Fruit fly (Drosophila melanogaster) whole organism, embryonic: Measurements from ENCODE around the gene Nepl13.
A peak's percentile ranks its signal among the peaks of the same experiment; 100 is the strongest.

ENCODE experiments used
- Aef1 ChIP-seq: fragments of 200-800 bp; sonication (Bioruptor generic); IDR thresholded peaks from 3 replicates; pipeline ENCODE4 v1.3.6; 2022; ENCODE audit warnings: missing biosample characterization, missing genetic modification characterization
- Asciz ChIP-seq: fragments of 200-800 bp; sonication (Bioruptor generic); optimal IDR thresholded peaks from 2 replicates; lab custom pipeline; 2017; ENCODE audit warnings: missing biosample characterization, mild to moderate bottlenecking, missing genetic modification characterization, missing genetic modification reagents
- Bgb ChIP-seq: fragments of 200-800 bp; sonication (Bioruptor generic); IDR thresholded peaks from 2 replicates; pipeline ENCODE4 v1.3.6; 2022; ENCODE audit warnings: missing biosample characterization, missing genetic modification characterization; ENCODE audit not compliant: partially characterized antibody
- CG13287 ChIP-seq: fragments of 200-800 bp; sonication (Bioruptor generic); IDR thresholded peaks from 2 replicates; pipeline ENCODE4 v1.3.6; 2022; ENCODE audit warnings: missing biosample characterization, missing genetic modification characterization; ENCODE audit not compliant: partially characterized antibody
- CG13775 ChIP-seq: fragments of 200-800 bp; sonication (Bioruptor generic); optimal IDR thresholded peaks from 3 replicates; lab custom pipeline; 2017; ENCODE audit warnings: missing biosample characterization, mild to moderate bottlenecking, missing genetic modification characterization
- CG14860 ChIP-seq: fragments of 200-800 bp; sonication (Bioruptor generic); IDR thresholded peaks from 3 replicates; pipeline ENCODE4 v1.3.6; 2022; ENCODE audit warnings: missing biosample characterization, missing genetic modification characterization; ENCODE audit not compliant: partially characterized antibody
- CG17361 ChIP-seq: fragments of 200-800 bp; sonication (Bioruptor generic); IDR thresholded peaks from 3 replicates; pipeline ENCODE4 v1.3.6; 2022; ENCODE audit warnings: missing biosample characterization, missing genetic modification characterization
- CG2199 ChIP-seq: fragments of 200-800 bp; sonication (Bioruptor generic); IDR thresholded peaks from 3 replicates; pipeline ENCODE4 v1.3.6; 2022; ENCODE audit warnings: missing biosample characterization, missing genetic modification characterization
- CG2712 ChIP-seq: fragments of 200-800 bp; optimal IDR thresholded peaks from 3 replicates; lab custom pipeline; 2019; ENCODE audit warnings: missing biosample characterization, mild to moderate bottlenecking, missing genetic modification characterization, moderate library complexity
- CG32767 ChIP-seq: fragments of 200-800 bp; sonication (Bioruptor generic); IDR thresholded peaks from 2 replicates; pipeline ENCODE4 v1.3.6; 2022; ENCODE audit warnings: missing biosample characterization, missing genetic modification characterization
- CG3281 ChIP-seq: fragments of 200-800 bp; sonication (Bioruptor generic); optimal IDR thresholded peaks from 3 replicates; lab custom pipeline; 2017; ENCODE audit warnings: missing biosample characterization, mild to moderate bottlenecking, missing genetic modification characterization
- CG34224 ChIP-seq: fragments of 200-800 bp; sonication (Bioruptor generic); IDR thresholded peaks from 3 replicates; pipeline ENCODE4 v1.3.6; 2022; ENCODE audit warnings: missing biosample characterization, missing genetic modification characterization; ENCODE audit not compliant: partially characterized antibody
- CG34376 ChIP-seq: fragments of 200-800 bp; sonication (Bioruptor generic); optimal IDR thresholded peaks from 2 replicates; lab custom pipeline; 2018; ENCODE audit warnings: missing biosample characterization, mild to moderate bottlenecking, missing genetic modification characterization
- CG3847 ChIP-seq: fragments of 200-800 bp; sonication (Bioruptor generic); IDR thresholded peaks from 2 replicates; pipeline ENCODE4 v1.3.6; 2022; ENCODE audit warnings: missing biosample characterization, missing genetic modification characterization
- CG42726 ChIP-seq: fragments of 200-800 bp; sonication (Bioruptor generic); IDR thresholded peaks from 2 replicates; pipeline ENCODE4 v1.3.6; 2022; ENCODE audit warnings: missing biosample characterization, missing genetic modification characterization; ENCODE audit not compliant: partially characterized antibody
- CG4360 ChIP-seq: fragments of 200-800 bp; sonication (Bioruptor generic); IDR thresholded peaks from 2 replicates; pipeline ENCODE4 v1.3.6; 2022; ENCODE audit warnings: missing biosample characterization, missing genetic modification characterization
- CG4617 ChIP-seq: fragments of 200-800 bp; sonication (Bioruptor generic); optimal IDR thresholded peaks from 3 replicates; lab custom pipeline; 2016; ENCODE audit warnings: missing biosample characterization, missing genetic modification characterization, borderline replicate concordance
- CG6272 ChIP-seq: fragments of 200-800 bp; sonication (Bioruptor generic); IDR thresholded peaks from 2 replicates; pipeline ENCODE4 v1.3.6; 2022; ENCODE audit warnings: missing biosample characterization, missing genetic modification characterization
- CG6791 ChIP-seq: fragments of 200-800 bp; sonication (Bioruptor generic); IDR thresholded peaks from 3 replicates; pipeline ENCODE4 v1.3.6; 2022; ENCODE audit warnings: missing biosample characterization, missing genetic modification characterization; ENCODE audit not compliant: partially characterized antibody
- CG6854 ChIP-seq: fragments of 200-800 bp; sonication (Bioruptor generic); optimal IDR thresholded peaks from 3 replicates; lab custom pipeline; 2017; ENCODE audit warnings: missing biosample characterization, mild to moderate bottlenecking, missing genetic modification characterization
- CG9932 ChIP-seq: fragments of 200-800 bp; sonication (Bioruptor generic); IDR thresholded peaks from 2 replicates; pipeline ENCODE4 v1.3.6; 2022; ENCODE audit warnings: missing biosample characterization, missing genetic modification characterization
- Dref ChIP-seq: fragments of 200-800 bp; sonication (Bioruptor generic); IDR thresholded peaks from 2 replicates; pipeline ENCODE4 v1.3.6; 2022; ENCODE audit warnings: missing biosample characterization, missing genetic modification characterization
- Gug ChIP-seq: fragments of 200-800 bp; sonication (Bioruptor generic); IDR thresholded peaks from 4 replicates; pipeline ENCODE4 v1.3.6; 2022; ENCODE audit warnings: missing biosample characterization, missing genetic modification characterization
- HLH3B ChIP-seq: fragments of 200-800 bp; sonication (Bioruptor generic); IDR thresholded peaks from 2 replicates; pipeline ENCODE4 v1.3.6; 2022; ENCODE audit warnings: missing biosample characterization, missing genetic modification characterization
- HLH4C ChIP-seq: fragments of 200-800 bp; sonication (Bioruptor generic); IDR thresholded peaks from 3 replicates; pipeline ENCODE4 v1.3.6; 2022; ENCODE audit warnings: missing biosample characterization, missing genetic modification characterization; ENCODE audit not compliant: partially characterized antibody
- MESR4 ChIP-seq: fragments of 200-800 bp; sonication (Bioruptor generic); optimal IDR thresholded peaks from 2 replicates; lab custom pipeline; 2018; ENCODE audit warnings: missing biosample characterization, mild to moderate bottlenecking, missing genetic modification characterization, moderate library complexity
- Opbp ChIP-seq: fragments of 200-800 bp; sonication (Bioruptor generic); IDR thresholded peaks from 3 replicates; pipeline ENCODE4 v1.3.6; 2022; ENCODE audit warnings: missing biosample characterization, missing genetic modification characterization; ENCODE audit not compliant: partially characterized antibody
- Scr ChIP-seq: fragments of 200-800 bp; sonication (Bioruptor generic); IDR thresholded peaks from 2 replicates; pipeline ENCODE4 v1.3.6; 2022; ENCODE audit warnings: missing biosample characterization, missing genetic modification characterization; ENCODE audit not compliant: partially characterized antibody
- Sox102F ChIP-seq: fragments of 200-800 bp; sonication (Bioruptor generic); optimal IDR thresholded peaks from 2 replicates; lab custom pipeline; 2018; ENCODE audit warnings: missing biosample characterization, mild to moderate bottlenecking, missing genetic modification characterization, moderate library complexity
- bbx ChIP-seq: fragments of 200-800 bp; sonication (Bioruptor generic); IDR thresholded peaks from 2 replicates; pipeline ENCODE4 v1.3.6; 2022; ENCODE audit warnings: missing biosample characterization, missing genetic modification characterization; ENCODE audit not compliant: partially characterized antibody
- chinmo ChIP-seq: fragments of 200-800 bp; sonication (Bioruptor generic); IDR thresholded peaks from 4 replicates; pipeline ENCODE4 v1.3.6; 2022; ENCODE audit warnings: missing biosample characterization, missing genetic modification characterization; ENCODE audit not compliant: partially characterized antibody
- dpn ChIP-seq, 2 experiments: fragments of 200-800 bp; sonication (Bioruptor generic); optimal IDR thresholded peaks; 3 replicates each; lab custom pipeline; 2016; ENCODE audit warnings: missing biosample characterization in 2 of 2, missing genetic modification characterization in 2 of 2
- hb ChIP-seq: fragments of 200-800 bp; sonication (Bioruptor generic); IDR thresholded peaks from 3 replicates; pipeline ENCODE4 v1.3.6; 2022; ENCODE audit warnings: missing biosample characterization, missing genetic modification characterization; ENCODE audit not compliant: partially characterized antibody
- inv ChIP-seq: fragments of 200-800 bp; sonication (Bioruptor generic); IDR thresholded peaks from 2 replicates; pipeline ENCODE4 v1.3.6; 2022; ENCODE audit warnings: missing biosample characterization, missing genetic modification characterization; ENCODE audit not compliant: partially characterized antibody
- kni ChIP-seq: fragments of 200-800 bp; sonication (Bioruptor generic); optimal IDR thresholded peaks from 3 replicates; lab custom pipeline; 2017; ENCODE audit warnings: mild to moderate bottlenecking, missing biosample characterization, missing genetic modification reagents, missing genetic modification characterization
- lab ChIP-seq: fragments of 200-800 bp; sonication (Bioruptor generic); optimal IDR thresholded peaks from 3 replicates; lab custom pipeline; 2017; ENCODE audit warnings: missing biosample characterization, missing genetic modification characterization, mild to moderate bottlenecking, moderate library complexity, missing genetic modification reagents
- lilli ChIP-seq: fragments of 200-800 bp; sonication (Bioruptor generic); optimal IDR thresholded peaks from 3 replicates; lab custom pipeline; 2016; ENCODE audit warnings: missing biosample characterization, missing genetic modification characterization
- psq ChIP-seq: fragments of 200-800 bp; sonication (Bioruptor generic); optimal IDR thresholded peaks from 2 replicates; lab custom pipeline; 2017; ENCODE audit warnings: missing biosample characterization, missing genetic modification characterization
- pzg ChIP-seq: fragments of 200-800 bp; sonication (Bioruptor generic); optimal IDR thresholded peaks from 3 replicates; lab custom pipeline; 2018; ENCODE audit warnings: missing biosample characterization, mild to moderate bottlenecking, missing genetic modification characterization, moderate library complexity
- row ChIP-seq: fragments of 200-800 bp; sonication (Bioruptor generic); IDR thresholded peaks from 3 replicates; pipeline ENCODE4 v1.3.6; 2022; ENCODE audit warnings: missing biosample characterization, missing genetic modification characterization
- sens ChIP-seq: fragments of 200-800 bp; sonication (Bioruptor generic); peaks from one replicate; lab custom pipeline; 2016; ENCODE audit warnings: missing biosample characterization, missing genetic modification characterization
- shn ChIP-seq: fragments of 200-800 bp; sonication (Bioruptor generic); optimal IDR thresholded peaks from 3 replicates; lab custom pipeline; 2016; ENCODE audit warnings: missing biosample characterization, missing genetic modification characterization
- sna ChIP-seq: fragments of 200-800 bp; sonication (Bioruptor generic); IDR thresholded peaks from 2 replicates; pipeline ENCODE4 v1.3.6; 2022; ENCODE audit warnings: missing biosample characterization, missing genetic modification characterization; ENCODE audit not compliant: partially characterized antibody
- sr ChIP-seq: fragments of 200-800 bp; sonication (Bioruptor generic); IDR thresholded peaks from 3 replicates; pipeline ENCODE4 v1.3.6; 2022; ENCODE audit warnings: missing biosample characterization, missing genetic modification characterization
- ssp ChIP-seq: fragments of 200-800 bp; sonication (Bioruptor generic); IDR thresholded peaks from 2 replicates; pipeline ENCODE4 v1.3.6; 2022; ENCODE audit warnings: missing biosample characterization, missing genetic modification characterization
- tna ChIP-seq: fragments of 200-800 bp; sonication (Bioruptor generic); IDR thresholded peaks from 2 replicates; pipeline ENCODE4 v1.3.6; 2022; ENCODE audit warnings: missing biosample characterization, missing genetic modification characterization; ENCODE audit not compliant: partially characterized antibody
- wdn ChIP-seq: fragments of 200-800 bp; sonication (Bioruptor generic); IDR thresholded peaks from 2 replicates; pipeline ENCODE4 v1.3.6; 2022; ENCODE audit warnings: missing biosample characterization, missing genetic modification characterization

Nepl13 gene

DNA sequence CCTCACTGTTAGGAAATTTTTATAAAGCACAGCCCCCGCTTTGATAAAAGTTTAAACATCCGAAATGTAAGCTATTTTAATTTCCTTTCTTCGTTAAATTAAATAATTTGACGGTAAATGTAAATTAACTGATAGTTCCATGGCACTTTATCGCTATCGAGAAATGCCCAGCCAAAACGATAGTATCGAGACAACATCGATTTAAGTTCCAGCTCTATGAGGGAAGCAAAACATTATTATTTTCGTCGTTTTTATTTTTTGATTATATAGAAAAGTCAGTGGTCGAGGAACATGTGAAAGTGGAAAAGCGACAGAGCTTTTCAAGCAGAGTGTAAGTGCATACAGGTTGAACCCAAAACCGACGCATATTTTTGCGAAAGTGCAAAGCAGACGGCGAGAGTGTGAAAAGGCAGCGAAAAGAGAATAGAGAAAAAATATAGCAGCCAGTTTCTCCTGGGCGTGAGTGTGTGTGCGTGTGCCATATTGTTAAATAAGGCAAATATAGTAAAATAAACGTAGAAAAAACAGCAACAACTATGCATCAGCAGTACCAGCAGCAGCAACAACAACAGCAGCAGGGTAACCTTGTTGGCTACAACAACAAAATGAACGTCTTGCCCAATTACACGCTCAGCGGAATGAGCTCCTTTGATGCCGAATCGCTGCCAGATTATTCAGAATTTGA, 34.0 kb downstream of the Nepl13 start, which contains the start of gene CG45049:
Gene CG45049, plus strand, starts transcription at position 197 of the 685 bp plus-strand sequence.
- no peak for TF ChIP-seq ssp
- peak; percentile 94 for TF ChIP-seq CG42726 (GFP tag; lab: Robert Waterston, UW)
- peak; percentile 57 for TF ChIP-seq MESR4
- peak; percentile 87 for TF ChIP-seq HLH4C (GFP tag; lab: Robert Waterston, UW)
- TF ChIP-seq CG6272 (GFP tag; lab: Robert Waterston, UW), result peak; percentile 37; the same call in 1 of the 2 replicates
- peak; percentile 35; the same call in 1 of the 3 replicates for TF ChIP-seq sr (GFP tag; lab: Robert Waterston, UW)
- 0 out of 2 replicates have a peak, but pooled peaks have one; percentile 37 for TF ChIP-seq CG3847
- no peak for TF ChIP-seq shn (GFP tag; lab: Kevin White, UChicago)
- TF ChIP-seq HLH3B (GFP tag; lab: Robert Waterston, UW), result no peak
- no peak for TF ChIP-seq Asciz (GFP tag; lab: Kevin White, UChicago)
- peak; percentile 93 for TF ChIP-seq hb
- TF ChIP-seq sens (GFP tag; lab: Kevin White, UChicago), result peak; percentile 83
- peak; percentile 65 for TF ChIP-seq sna (GFP tag; lab: Robert Waterston, UW)
- TF ChIP-seq Sox102F (GFP tag; lab: Kevin White, UChicago), result no peak
- TF ChIP-seq CG6854 (GFP tag; lab: Kevin White, UChicago), result no peak
- TF ChIP-seq CG4360 (GFP tag; lab: Robert Waterston, UW), result peak; percentile 85
- peak; percentile 86 for TF ChIP-seq CG34224 (GFP tag; lab: Robert Waterston, UW)
- TF ChIP-seq CG2199, result 0 out of 3 replicates have a peak, but pooled peaks have one; percentile 10
- peak; percentile 31; the same call in 1 of the 3 replicates for TF ChIP-seq CG17361 (GFP tag; lab: Robert Waterston, UW)
- TF ChIP-seq Aef1 (GFP tag; lab: Robert Waterston, UW), result peak; percentile 29; the same call in 2 of the 3 replicates
- TF ChIP-seq chinmo (GFP tag; lab: Robert Waterston, UW), result peak; percentile 54; the same call in 1 of the 4 replicates
- peak; percentile 42 for TF ChIP-seq CG34376 (GFP tag; lab: Kevin White, UChicago)
- peak; percentile 40 for TF ChIP-seq kni (GFP tag; lab: Kevin White, UChicago)
- TF ChIP-seq CG4617 (GFP tag; lab: Kevin White, UChicago), result peak; percentile 72
- peak; percentile 66 for TF ChIP-seq row
- peak; percentile 92 for TF ChIP-seq Bgb (GFP tag; lab: Robert Waterston, UW)
- TF ChIP-seq psq (GFP tag; lab: Kevin White, UChicago), result peak; percentile 46
- no peak for TF ChIP-seq CG32767 (GFP tag; lab: Robert Waterston, UW)
- peak; percentile 33 for TF ChIP-seq lab (GFP tag; lab: Kevin White, UChicago)
- TF ChIP-seq CG9932, result peak; percentile 65
- peak; percentile 89 for TF ChIP-seq inv (GFP tag; lab: Robert Waterston, UW)
- TF ChIP-seq Opbp (GFP tag; lab: Robert Waterston, UW), result peak; percentile 94
- peak; percentile 40 for TF ChIP-seq pzg
- TF ChIP-seq CG13287 (GFP tag; lab: Robert Waterston, UW), result peak; percentile 79
- peak; percentile 92 for TF ChIP-seq Scr (GFP tag; lab: Robert Waterston, UW)
- peak; percentile 32; the same call in 1 of the 4 replicates for TF ChIP-seq Gug
- TF ChIP-seq Dref, result peak; percentile 63
- no peak for TF ChIP-seq CG13775 (GFP tag; lab: Kevin White, UChicago)
- TF ChIP-seq tna (GFP tag; lab: Robert Waterston, UW), result peak; percentile 91
- peak; percentile 94 for TF ChIP-seq bbx (GFP tag; lab: Robert Waterston, UW)
- peak; percentile 74 for TF ChIP-seq CG14860
- TF ChIP-seq CG2712 (tag; lab: Kevin White, UChicago), result peak; percentile 8
- peak; percentile 34 for TF ChIP-seq lilli (GFP tag; lab: Kevin White, UChicago)
- peak; percentile 27 for TF ChIP-seq CG3281 (GFP tag; lab: Kevin White, UChicago)
- TF ChIP-seq wdn (GFP tag; lab: Robert Waterston, UW), result no peak
- TF ChIP-seq dpn (GFP tag; optimal IDR thresholded peaks at IDR 0.05; lab: Kevin White, UChicago), result peak in 1 of 2 experiments; percentile 31
- TF ChIP-seq CG6791, result peak; percentile 95
